Fruit fly (Drosophila melanogaster): ENCODE measurements around the gene RpS14b.

dm6 chrX:7960988-7961387 lies 26.3 kb downstream of the RpS14b start:
- no peak for TF ChIP-seq Dref (GFP tag; IDR thresholded peaks at IDR 0.05)
- no peak for TF ChIP-seq chm (GFP tag; IDR thresholded peaks at IDR 0.05)
- no peak for TF ChIP-seq Doc2 (GFP tag; IDR thresholded peaks at IDR 0.05)
- no peak for TF ChIP-seq D19B (GFP tag; optimal IDR thresholded peaks at IDR 0.05)
- no peak for TF ChIP-seq CG17385 (GFP tag; optimal IDR thresholded peaks at IDR 0.05)
- no peak for TF ChIP-seq disco-r (GFP tag; optimal IDR thresholded peaks at IDR 0.05)
- no peak for TF ChIP-seq CG17186 (GFP tag; optimal IDR thresholded peaks at IDR 0.05)
- no peak for TF ChIP-seq sd (tag; optimal IDR thresholded peaks at IDR 0.05)
- no peak for TF ChIP-seq CG15601 (tag; optimal IDR thresholded peaks at IDR 0.05)
- no peak for TF ChIP-seq Sox102F (GFP tag; optimal IDR thresholded peaks at IDR 0.05)
- no peak for TF ChIP-seq CG30020 (tag; optimal IDR thresholded peaks at IDR 0.05)
